Fruit fly (Drosophila melanogaster): ENCODE data around the gene CG31769.

CG31769 gene

dm6 chr2L:14133562-14134539, 23.3 kb upstream of the CG31769 start:
- no peak for TF ChIP-seq CG11762 (GFP tag; optimal IDR thresholded peaks at IDR 0.05; ENCODE audit: insufficient read depth)
- peak; percentile 20; the same call in 1 of the 2 replicates for TF ChIP-seq CG15336 (GFP tag; IDR thresholded peaks at IDR 0.05)
- TF ChIP-seq CG7368 (GFP tag; optimal IDR thresholded peaks at IDR 0.05): peak; percentile 1
- TF ChIP-seq pdm3 (GFP tag; optimal IDR thresholded peaks at IDR 0.05): no peak
- TF ChIP-seq CG8632 (GFP tag; optimal IDR thresholded peaks at IDR 0.05): no peak
- no peak for TF ChIP-seq fd85E (GFP tag; optimal IDR thresholded peaks at IDR 0.05)
- TF ChIP-seq CG1621 (tag; optimal IDR thresholded peaks at IDR 0.05): no peak
- TF ChIP-seq CG6163 (GFP tag; IDR thresholded peaks at IDR 0.05): 0 out of 3 replicates have a peak, but pooled peaks have one; percentile 35
- TF ChIP-seq CG34406 (GFP tag; optimal IDR thresholded peaks at IDR 0.05): no peak
- no peak for TF ChIP-seq Eip75B (GFP tag; optimal IDR thresholded peaks at IDR 0.05)
- 0 out of 3 replicates have a peak, but pooled peaks have one; percentile 21 for TF ChIP-seq CG8119 (GFP tag; IDR thresholded peaks at IDR 0.05)
- no peak for TF ChIP-seq CG16779 (tag; optimal IDR thresholded peaks at IDR 0.05)
- TF ChIP-seq Hr39 (GFP tag; optimal IDR thresholded peaks at IDR 0.05): no peak
- no peak for TF ChIP-seq Sox102F (GFP tag; optimal IDR thresholded peaks at IDR 0.05)
- TF ChIP-seq CG10631 (GFP tag; optimal IDR thresholded peaks at IDR 0.05): no peak
- peak; percentile 33; the same call in 1 of the 3 replicates for TF ChIP-seq eg (GFP tag; IDR thresholded peaks at IDR 0.05)
- TF ChIP-seq CG32006 (GFP tag; optimal IDR thresholded peaks at IDR 0.05): no peak
- peak; percentile 8 for TF ChIP-seq CG9139 (GFP tag; optimal IDR thresholded peaks at IDR 0.05)
- TF ChIP-seq CG11902 (GFP tag; optimal IDR thresholded peaks at IDR 0.05): no peak
- TF ChIP-seq svp (GFP tag): peak; percentile 96
- peak; percentile 4 to 17 for TF ChIP-seq ss (GFP tag; optimal IDR thresholded peaks at IDR 0.05)
- TF ChIP-seq fd59A (GFP tag; optimal IDR thresholded peaks at IDR 0.05): no peak
- TF ChIP-seq CG3919 (GFP tag; optimal IDR thresholded peaks at IDR 0.05): no peak
- no peak for TF ChIP-seq Eip78C (GFP tag)
- no peak for TF ChIP-seq CG31627 (GFP tag; optimal IDR thresholded peaks at IDR 0.05)
- peak; percentile 25 for TF ChIP-seq CG6808 (GFP tag; optimal IDR thresholded peaks at IDR 0.05)
- no peak for TF ChIP-seq Hr38 (GFP tag; optimal IDR thresholded peaks at IDR 0.05)
- no peak for TF ChIP-seq Ets96B (tag; optimal IDR thresholded peaks at IDR 0.05)
- TF ChIP-seq spab (GFP tag; optimal IDR thresholded peaks at IDR 0.05): peak; percentile 25
- TF ChIP-seq Ets21C (GFP tag; optimal IDR thresholded peaks at IDR 0.05): no peak
- no peak for TF ChIP-seq salr (GFP tag; optimal IDR thresholded peaks at IDR 0.05)
- TF ChIP-seq CG10669 (GFP tag; optimal IDR thresholded peaks at IDR 0.05): no peak
- no peak for TF ChIP-seq Smox (GFP tag; optimal IDR thresholded peaks at IDR 0.05)
- peak; percentile 8 for TF ChIP-seq CG3032 (tag; optimal IDR thresholded peaks at IDR 0.05)
- TF ChIP-seq Lpt (GFP tag; optimal IDR thresholded peaks at IDR 0.05): no peak
- no peak for TF ChIP-seq achi (GFP tag; optimal IDR thresholded peaks at IDR 0.05)
- no peak for TF ChIP-seq topi (GFP tag; optimal IDR thresholded peaks at IDR 0.05)
- TF ChIP-seq CG6792 (GFP tag; optimal IDR thresholded peaks at IDR 0.05): no peak

dm6 chr2L:14125630-14126029, 15.1 kb upstream of the CG31769 start:
- TF ChIP-seq eg (GFP tag; IDR thresholded peaks at IDR 0.05) (no peak), fkh (GFP tag; optimal IDR thresholded peaks at IDR 0.05) (no peak), net (GFP tag; optimal IDR thresholded peaks at IDR 0.05) (no peak), Eip75B (GFP tag; optimal IDR thresholded peaks at IDR 0.05) (no peak), CG6792 (GFP tag; optimal IDR thresholded peaks at IDR 0.05) (no peak), CG11762 (GFP tag; optimal IDR thresholded peaks at IDR 0.05; ENCODE audit: insufficient read depth) (no peak)
